Worm (Caenorhabditis elegans): ENCODE results near the gene T01H3.2.

T01H3.2 gene

DNA sequence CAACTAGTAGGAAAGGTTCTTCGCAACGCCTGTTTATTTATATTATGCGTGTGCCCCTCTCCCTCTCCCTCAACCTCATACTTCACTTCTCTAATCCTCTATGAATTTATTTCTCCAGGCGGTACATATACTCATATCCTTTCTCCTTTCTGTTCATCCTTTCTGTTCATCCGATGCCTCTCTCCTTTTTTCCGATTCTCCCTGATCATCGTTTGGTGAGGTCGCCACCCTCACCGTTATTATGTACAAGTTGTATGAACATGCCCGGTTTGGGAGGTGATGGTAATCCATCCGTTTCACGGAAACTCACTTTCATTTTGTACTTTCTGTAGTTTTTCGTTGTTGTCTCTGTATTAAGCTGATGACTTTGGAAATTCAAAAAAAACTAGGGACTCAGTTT is 38.1 kb downstream of the T01H3.2 start:
- TF ChIP-seq nhr-12 (tag; optimal IDR thresholded peaks at IDR 0.05) (no peak), lsy-2 (tag; optimal IDR thresholded peaks at IDR 0.05) (no peak), unc-86 (tag; optimal IDR thresholded peaks at IDR 0.05) (no peak), sox-4 (tag; optimal IDR thresholded peaks at IDR 0.05) (no peak), ztf-4 (tag; optimal IDR thresholded peaks at IDR 0.05) (no peak), lin-14 (GFP tag; optimal IDR thresholded peaks at IDR 0.05) (peak; percentile 47), fkh-10 (GFP tag; optimal IDR thresholded peaks at IDR 0.05) (no peak), lin-35 (GFP tag; optimal IDR thresholded peaks at IDR 0.05) (peak in 1 of 2 experiments; percentile 8), F16B12.6 (tag; optimal IDR thresholded peaks at IDR 0.05) (no peak), fos-1 (tag; optimal IDR thresholded peaks at IDR 0.05) (no peak), irx-1 (tag; optimal IDR thresholded peaks at IDR 0.05) (no peak), nhr-84 (tag; optimal IDR thresholded peaks at IDR 0.05) (no peak), ztf-11 (tag; optimal IDR thresholded peaks at IDR 0.05) (no peak), dpl-1 (GFP tag; optimal IDR thresholded peaks at IDR 0.05) (no peak), grh-1 (GFP tag; IDR thresholded peaks at IDR 0.05) (no peak), tbx-2 (tag; optimal IDR thresholded peaks at IDR 0.05) (no peak), ceh-63 (GFP tag; optimal IDR thresholded peaks at IDR 0.05) (no peak), nhr-28 (tag; optimal IDR thresholded peaks at IDR 0.05) (no peak), rnt-1 (tag; optimal IDR thresholded peaks at IDR 0.05) (peak; percentile 15), blmp-1 (tag; optimal IDR thresholded peaks at IDR 0.05) (peak; percentile 90)

DNA sequence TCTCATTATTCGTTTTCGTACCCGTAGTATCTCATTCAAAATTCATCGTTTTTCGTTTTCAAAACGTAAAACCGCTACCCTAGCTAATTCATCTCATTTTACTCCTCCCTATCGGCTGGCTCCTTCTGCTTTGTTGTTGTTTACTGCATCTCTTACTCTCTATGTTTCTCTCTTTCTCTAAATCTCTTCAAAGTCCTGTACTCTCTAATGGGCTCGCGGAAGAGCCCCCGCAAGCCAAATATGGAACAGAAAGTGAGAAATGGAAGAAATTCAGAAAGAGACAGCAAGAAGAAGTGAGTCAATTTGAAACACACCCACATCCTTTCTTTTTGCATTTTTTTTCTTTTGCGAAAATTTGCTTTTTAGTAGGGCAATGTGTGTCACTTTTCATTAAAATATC is 39.1 kb downstream of the T01H3.2 start:
- no peak for TF ChIP-seq mef-2 (tag; optimal IDR thresholded peaks at IDR 0.05)
- TF ChIP-seq mep-1 (tag; optimal IDR thresholded peaks at IDR 0.05): no peak
- peak; percentile 83 for TF ChIP-seq lin-14 (GFP tag; optimal IDR thresholded peaks at IDR 0.05)
- peak; percentile 2 to 22 for TF ChIP-seq lsy-2 (tag; optimal IDR thresholded peaks at IDR 0.05)
- no peak for TF ChIP-seq xbp-1 (tag; optimal IDR thresholded peaks at IDR 0.05)
- TF ChIP-seq unc-62 (GFP tag; optimal IDR thresholded peaks at IDR 0.05): peak; percentile 17
- TF ChIP-seq alr-1 (tag; optimal IDR thresholded peaks at IDR 0.05; ENCODE audit: borderline replicate concordance): no peak
- TF ChIP-seq aha-1 (tag; optimal IDR thresholded peaks at IDR 0.05): no peak
- peak; percentile 29 for TF ChIP-seq nhr-47 (tag; optimal IDR thresholded peaks at IDR 0.05)
- TF ChIP-seq nhr-84 (tag; optimal IDR thresholded peaks at IDR 0.05): no peak
- peak; percentile 3 for TF ChIP-seq swsn-7 (tag; optimal IDR thresholded peaks at IDR 0.05)
- peak; percentile 9 to 28 for TF ChIP-seq efl-1 (optimal IDR thresholded peaks at IDR 0.05)
- TF ChIP-seq efl-1 (GFP tag; optimal IDR thresholded peaks at IDR 0.05 in 1 of 2): peak in 1 of 2 experiments; percentile 13
- TF ChIP-seq nhr-85 (tag): peak; percentile 33
- peak; percentile 10 for TF ChIP-seq rnt-1 (tag; optimal IDR thresholded peaks at IDR 0.05)
- TF ChIP-seq Y116A8C.19 (tag; optimal IDR thresholded peaks at IDR 0.05; ENCODE audit: borderline replicate concordance): no peak
- TF ChIP-seq snu-23 (GFP tag; optimal IDR thresholded peaks at IDR 0.05): no peak
- no peak for TF ChIP-seq ama-1 (optimal IDR thresholded peaks at IDR 0.05)
- no peak for TF ChIP-seq lin-39 (tag; optimal IDR thresholded peaks at IDR 0.05)
- TF ChIP-seq irx-1 (tag; optimal IDR thresholded peaks at IDR 0.05): no peak
- TF ChIP-seq nhr-71 (tag; optimal IDR thresholded peaks at IDR 0.05): peak; percentile 20
- peak in 1 of 3 experiments; percentile 28 for TF ChIP-seq ceh-82 (tag; optimal IDR thresholded peaks at IDR 0.05)

DNA sequence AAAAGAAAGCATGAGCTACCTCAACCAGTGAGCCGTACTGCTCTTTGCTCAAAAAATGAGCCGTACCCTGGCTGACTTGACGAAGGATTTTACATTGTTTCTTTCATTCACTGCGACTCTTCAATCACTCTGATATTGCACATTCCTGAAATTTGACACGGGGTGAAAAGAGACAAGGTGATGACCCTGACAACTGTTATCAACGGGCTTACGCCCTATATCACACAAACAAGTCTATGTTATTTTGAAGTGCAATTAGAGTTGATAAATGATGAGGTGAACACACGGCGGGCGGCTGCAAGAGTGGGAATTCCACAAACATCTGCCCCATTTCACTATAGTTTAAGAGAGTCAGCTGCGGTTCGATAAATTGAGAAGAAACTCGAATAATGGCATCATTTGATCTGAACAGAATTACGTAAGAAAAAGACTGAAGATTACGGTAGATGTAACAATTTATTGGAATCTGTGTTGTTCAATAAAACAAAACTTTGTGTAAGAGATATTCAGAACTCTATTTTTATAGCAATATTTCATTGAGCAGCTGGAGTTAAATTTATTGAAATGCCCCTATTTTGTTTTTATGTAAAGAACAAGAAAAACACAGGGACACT is 41.1 kb downstream of the T01H3.2 start:
- TF ChIP-seq ceh-8 (GFP tag; optimal IDR thresholded peaks at IDR 0.05): no peak
- TF ChIP-seq tlp-1 (tag; optimal IDR thresholded peaks at IDR 0.05): no peak
- TF ChIP-seq swsn-7 (tag; optimal IDR thresholded peaks at IDR 0.05): peak; percentile 64
- TF ChIP-seq zip-4 (GFP tag; optimal IDR thresholded peaks at IDR 0.05): no peak
- no peak for TF ChIP-seq efl-3 (GFP tag; optimal IDR thresholded peaks at IDR 0.05)
- TF ChIP-seq aha-1 (tag; optimal IDR thresholded peaks at IDR 0.05): no peak
- TF ChIP-seq ceh-88 (GFP tag; IDR thresholded peaks at IDR 0.05): no peak
- TF ChIP-seq irx-1 (tag; optimal IDR thresholded peaks at IDR 0.05): peak; percentile 14
- TF ChIP-seq mab-9 (GFP tag; IDR thresholded peaks at IDR 0.05): no peak
- no peak for TF ChIP-seq nhr-28 (tag; optimal IDR thresholded peaks at IDR 0.05)
- no peak for TF ChIP-seq nhr-90 (tag; optimal IDR thresholded peaks at IDR 0.05; ENCODE audit: poor library complexity)
- no peak for TF ChIP-seq hlh-17 (GFP tag; optimal IDR thresholded peaks at IDR 0.05; ENCODE audit: borderline replicate concordance)
- TF ChIP-seq zag-1 (tag; optimal IDR thresholded peaks at IDR 0.05): no peak
- no peak for TF ChIP-seq unc-62 (GFP tag; optimal IDR thresholded peaks at IDR 0.05)
- TF ChIP-seq dpl-1 (GFP tag; optimal IDR thresholded peaks at IDR 0.05): peak in 1 of 3 experiments; percentile 13
- peak; percentile 47 for TF ChIP-seq nhr-47 (tag; optimal IDR thresholded peaks at IDR 0.05)
- peak; percentile 36 for TF ChIP-seq nhr-85 (tag)
- no peak for TF ChIP-seq unc-86 (tag; optimal IDR thresholded peaks at IDR 0.05)
- peak; percentile 11 for TF ChIP-seq xbp-1 (tag; optimal IDR thresholded peaks at IDR 0.05)
- TF ChIP-seq alr-1 (tag; optimal IDR thresholded peaks at IDR 0.05; ENCODE audit: borderline replicate concordance): no peak
- no peak for TF ChIP-seq skn-1 (tag; optimal IDR thresholded peaks at IDR 0.05)
- no peak for TF ChIP-seq nhr-77 (tag; optimal IDR thresholded peaks at IDR 0.05)
- peak; percentile 60 for TF ChIP-seq unc-98 (GFP tag; IDR thresholded peaks at IDR 0.05)

Measured in whole organism, L1 larva.